Worm (Caenorhabditis elegans) whole organism, late embryonic: Measurements from ENCODE around the gene M176.10.

Experiments
- ceh-45 ChIP-seq: fragments of 200-800 bp; sonication (Bioruptor generic); IDR thresholded peaks from 2 replicates; pipeline ENCODE4 v1.3.6; 2022; ENCODE audit warnings: missing genetic modification reagents, missing genetic modification characterization, missing compliant biosample characterization
- ceh-6 ChIP-seq: fragments of 200-800 bp; sonication (Bioruptor generic); optimal IDR thresholded peaks from 2 replicates; lab custom pipeline; 2018; ENCODE audit warnings: mild to moderate bottlenecking, missing genetic modification characterization, missing compliant biosample characterization
- dve-1 ChIP-seq: sonication (generic microtip); optimal IDR thresholded peaks from 2 replicates; lab custom pipeline; 2017; ENCODE audit warnings: antibody characterized with exemption, mild to moderate bottlenecking, missing genetic modification characterization, missing compliant biosample characterization
- elt-4 ChIP-seq: sonication (generic microtip); optimal IDR thresholded peaks from 2 replicates; lab custom pipeline; 2016; ENCODE audit warnings: missing genetic modification characterization, missing compliant biosample characterization
- fax-1 ChIP-seq: sonication (generic microtip); optimal IDR thresholded peaks from 2 replicates; lab custom pipeline; 2016; ENCODE audit warnings: missing genotype, missing genetic modification characterization, missing compliant biosample characterization
- hlh-30 ChIP-seq: sonication (generic microtip); optimal IDR thresholded peaks from 2 replicates; lab custom pipeline; 2017; ENCODE audit warnings: antibody characterized with exemption, missing genetic modification characterization, missing compliant biosample characterization; ENCODE audit not compliant: insufficient read depth
- pag-3 ChIP-seq: sonication (generic microtip); optimal IDR thresholded peaks from 2 replicates; lab custom pipeline; 2016; ENCODE audit warnings: missing compliant biosample characterization, missing genetic modification characterization, borderline replicate concordance
- pha-4 ChIP-seq: fragments of 150-350 bp; optimal IDR thresholded peaks from 2 replicates; lab custom pipeline; 2018; ENCODE audit warnings: missing biosample characterization, missing genetic modification reagents, missing genetic modification characterization
- tbx-2 ChIP-seq: sonication (generic microtip); optimal IDR thresholded peaks from 2 replicates; lab custom pipeline; 2016; ENCODE audit warnings: missing genetic modification characterization, missing compliant biosample characterization

DNA sequence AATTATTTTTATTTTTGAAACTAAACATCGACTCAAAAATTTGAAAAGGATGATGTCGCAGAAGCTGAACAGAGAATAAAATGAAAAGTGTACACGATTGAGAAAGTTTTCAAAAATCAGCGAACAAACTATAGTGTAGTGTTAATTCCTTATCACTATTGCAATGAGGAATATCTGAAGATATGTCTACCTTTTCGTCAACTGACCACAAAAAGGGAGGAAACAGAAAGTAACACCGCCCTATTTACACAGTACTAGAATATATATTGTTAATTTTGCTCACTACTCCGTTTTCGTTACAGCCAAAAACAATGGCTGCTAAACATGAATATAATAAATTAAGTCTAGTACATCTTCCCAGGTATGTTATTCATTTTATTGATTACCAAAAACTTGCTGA lies 22.0 kb upstream of the M176.10 start, which contains the start of gene chil-18:
- TF ChIP-seq pag-3 (tag; lab: Kevin White, UChicago) (no peak), elt-4 (no peak), ceh-45 (GFP tag; lab: Robert Waterston, UW) (no peak), dve-1 (tag; lab: Kevin White, UChicago) (no peak), hlh-30 (tag; lab: Kevin White, UChicago) (no peak), tbx-2 (no peak), fax-1 (no peak), ceh-6 (GFP tag; lab: Kevin White, UChicago) (no peak), pha-4 (no peak)
